Worm (Caenorhabditis elegans) whole organism, late embryonic: Measurements from ENCODE around the gene ccdc-47.

Source experiments
- C08G9.2 ChIP-seq: sonication (generic microtip); optimal IDR thresholded peaks from 2 replicates; lab custom pipeline; 2016; ENCODE audit warnings: mild to moderate bottlenecking, missing genetic modification characterization, moderate library complexity, missing compliant biosample characterization
- K09A11.1 ChIP-seq: sonication (generic microtip); optimal IDR thresholded peaks from 2 replicates; lab custom pipeline; 2017; ENCODE audit warnings: antibody characterized with exemption, mild to moderate bottlenecking, missing genetic modification characterization, missing compliant biosample characterization; ENCODE audit not compliant: insufficient read depth
- T23F11.4 ChIP-seq: fragments of 200-800 bp; sonication (Bioruptor generic); optimal IDR thresholded peaks from 2 replicates; lab custom pipeline; 2018; ENCODE audit warnings: mild to moderate bottlenecking, missing genetic modification characterization, missing compliant biosample characterization
- ceh-14 ChIP-seq: sonication (generic microtip); optimal IDR thresholded peaks from 2 replicates; lab custom pipeline; 2016; ENCODE audit warnings: missing genotype, missing genetic modification characterization, missing compliant biosample characterization
- ceh-19 ChIP-seq: fragments of 200-800 bp; sonication (Bioruptor generic); optimal IDR thresholded peaks from 2 replicates; lab custom pipeline; 2018; ENCODE audit warnings: mild to moderate bottlenecking, missing genetic modification characterization, missing compliant biosample characterization
- ceh-2 ChIP-seq: sonication (generic microtip); optimal IDR thresholded peaks from 2 replicates; lab custom pipeline; 2016; ENCODE audit warnings: missing genotype, missing genetic modification characterization, missing compliant biosample characterization
- ceh-22 ChIP-seq: sonication (generic microtip); optimal IDR thresholded peaks from 2 replicates; lab custom pipeline; 2017; ENCODE audit warnings: missing biosample characterization, missing genetic modification characterization
- ceh-31 ChIP-seq: sonication (generic microtip); optimal IDR thresholded peaks from 2 replicates; lab custom pipeline; 2016; ENCODE audit warnings: missing genetic modification characterization, missing compliant biosample characterization
- ceh-48 ChIP-seq: sonication (generic microtip); optimal IDR thresholded peaks from 2 replicates; lab custom pipeline; 2016; ENCODE audit warnings: missing genetic modification characterization, inconsistent platforms, missing compliant biosample characterization
- ceh-6 ChIP-seq: fragments of 200-800 bp; sonication (Bioruptor generic); optimal IDR thresholded peaks from 2 replicates; lab custom pipeline; 2018; ENCODE audit warnings: mild to moderate bottlenecking, missing genetic modification characterization, missing compliant biosample characterization
- dmd-4 ChIP-seq: sonication (generic microtip); optimal IDR thresholded peaks from 2 replicates; lab custom pipeline; 2016; ENCODE audit warnings: borderline replicate concordance, missing genetic modification characterization, missing compliant biosample characterization
- dve-1 ChIP-seq: sonication (generic microtip); optimal IDR thresholded peaks from 2 replicates; lab custom pipeline; 2017; ENCODE audit warnings: antibody characterized with exemption, mild to moderate bottlenecking, missing genetic modification characterization, missing compliant biosample characterization
- elt-2 ChIP-seq: sonication (generic microtip); optimal IDR thresholded peaks from 2 replicates; lab custom pipeline; 2016; ENCODE audit warnings: missing genetic modification reagents, missing genetic modification characterization, missing compliant biosample characterization
- elt-4 ChIP-seq: sonication (generic microtip); optimal IDR thresholded peaks from 2 replicates; lab custom pipeline; 2016; ENCODE audit warnings: missing genetic modification characterization, missing compliant biosample characterization
- ets-4 ChIP-seq: sonication (generic microtip); optimal IDR thresholded peaks from 2 replicates; lab custom pipeline; 2016; ENCODE audit warnings: missing genetic modification characterization, missing compliant biosample characterization
- eyg-1 ChIP-seq: sonication (generic microtip); optimal IDR thresholded peaks from 2 replicates; lab custom pipeline; 2016; ENCODE audit warnings: missing genotype, missing genetic modification characterization, missing compliant biosample characterization
- fax-1 ChIP-seq: sonication (generic microtip); optimal IDR thresholded peaks from 2 replicates; lab custom pipeline; 2016; ENCODE audit warnings: missing genotype, missing genetic modification characterization, missing compliant biosample characterization
- fkh-10 ChIP-seq: fragments of 150-350 bp; optimal IDR thresholded peaks from 2 replicates; lab custom pipeline; 2014; ENCODE audit warnings: missing biosample characterization, missing genetic modification reagents, missing genetic modification characterization
- gmeb-2 ChIP-seq: sonication (generic microtip); optimal IDR thresholded peaks from 2 replicates; lab custom pipeline; 2016; ENCODE audit warnings: missing genetic modification characterization, inconsistent platforms, missing compliant biosample characterization
- hlh-15 ChIP-seq: sonication (generic microtip); optimal IDR thresholded peaks from 2 replicates; lab custom pipeline; 2016; ENCODE audit warnings: missing genetic modification characterization, missing compliant biosample characterization
- hlh-30 ChIP-seq: sonication (generic microtip); optimal IDR thresholded peaks from 2 replicates; lab custom pipeline; 2017; ENCODE audit warnings: antibody characterized with exemption, missing genetic modification characterization, missing compliant biosample characterization; ENCODE audit not compliant: insufficient read depth
- lim-6 ChIP-seq: sonication (generic microtip); optimal IDR thresholded peaks from 2 replicates; lab custom pipeline; 2016; ENCODE audit warnings: missing genetic modification characterization, missing compliant biosample characterization
- nhr-232 ChIP-seq: sonication (generic microtip); optimal IDR thresholded peaks from 2 replicates; lab custom pipeline; 2016; ENCODE audit warnings: missing genetic modification characterization, missing compliant biosample characterization
- npax-4 ChIP-seq: sonication (generic microtip); optimal IDR thresholded peaks from 2 replicates; lab custom pipeline; 2016; ENCODE audit warnings: missing genetic modification characterization, missing compliant biosample characterization
- odd-2 ChIP-seq: sonication (generic microtip); optimal IDR thresholded peaks from 2 replicates; lab custom pipeline; 2017; ENCODE audit warnings: antibody characterized with exemption, mild to moderate bottlenecking, missing genetic modification characterization, missing compliant biosample characterization
- pag-3 ChIP-seq: sonication (generic microtip); optimal IDR thresholded peaks from 2 replicates; lab custom pipeline; 2016; ENCODE audit warnings: missing compliant biosample characterization, missing genetic modification characterization, borderline replicate concordance
- pax-1 ChIP-seq: fragments of 150-350 bp; optimal IDR thresholded peaks from 2 replicates; lab custom pipeline; 2014; ENCODE audit warnings: missing biosample characterization, missing genetic modification characterization
- pha-2 ChIP-seq: sonication (generic microtip); optimal IDR thresholded peaks from 2 replicates; lab custom pipeline; 2017; ENCODE audit warnings: mild to moderate bottlenecking, missing genetic modification characterization, missing compliant biosample characterization
- pha-4 ChIP-seq: fragments of 150-350 bp; optimal IDR thresholded peaks from 2 replicates; lab custom pipeline; 2018; ENCODE audit warnings: missing biosample characterization, missing genetic modification reagents, missing genetic modification characterization
- pqm-1 ChIP-seq: sonication (generic microtip); optimal IDR thresholded peaks from 2 replicates; lab custom pipeline; 2016; ENCODE audit warnings: missing genetic modification characterization, missing compliant biosample characterization
- ref-2 ChIP-seq: sonication (generic microtip); optimal IDR thresholded peaks from 2 replicates; lab custom pipeline; 2016; ENCODE audit warnings: missing genetic modification characterization, missing compliant biosample characterization
- sdc-2 ChIP-seq: sonication (generic microtip); optimal IDR thresholded peaks from 2 replicates; lab custom pipeline; 2016; ENCODE audit warnings: missing genotype, missing genetic modification characterization, missing compliant biosample characterization
- sox-4 ChIP-seq: sonication (generic microtip); optimal IDR thresholded peaks from 2 replicates; lab custom pipeline; 2017; ENCODE audit warnings: mild to moderate bottlenecking, missing genetic modification characterization, inconsistent platforms, missing compliant biosample characterization
- syd-9 ChIP-seq: sonication (generic microtip); optimal IDR thresholded peaks from 2 replicates; lab custom pipeline; 2016; ENCODE audit warnings: mild to moderate bottlenecking, missing genetic modification characterization, moderate library complexity, missing compliant biosample characterization
- tbx-2 ChIP-seq: sonication (generic microtip); optimal IDR thresholded peaks from 2 replicates; lab custom pipeline; 2016; ENCODE audit warnings: missing genetic modification characterization, missing compliant biosample characterization
- ttx-3 ChIP-seq: sonication (generic microtip); optimal IDR thresholded peaks from 2 replicates; lab custom pipeline; 2016; ENCODE audit warnings: missing genetic modification reagents, missing genetic modification characterization, missing compliant biosample characterization
- unc-42 ChIP-seq: sonication (generic microtip); optimal IDR thresholded peaks from 2 replicates; lab custom pipeline; 2016; ENCODE audit warnings: missing genotype, missing genetic modification characterization, missing compliant biosample characterization
- unc-55 ChIP-seq: sonication (generic microtip); optimal IDR thresholded peaks from 2 replicates; lab custom pipeline; 2017; ENCODE audit warnings: missing biosample characterization, missing genetic modification reagents, missing genetic modification characterization
- unc-86 ChIP-seq: sonication (generic microtip); optimal IDR thresholded peaks from 2 replicates; lab custom pipeline; 2016; ENCODE audit warnings: missing genetic modification characterization, missing compliant biosample characterization
- zip-5 ChIP-seq: sonication (generic microtip); optimal IDR thresholded peaks from 2 replicates; lab custom pipeline; 2016; ENCODE audit warnings: missing genetic modification characterization, missing compliant biosample characterization
- ztf-16 ChIP-seq: sonication (generic microtip); optimal IDR thresholded peaks from 2 replicates; lab custom pipeline; 2017; ENCODE audit warnings: missing genetic modification characterization, missing compliant biosample characterization

ccdc-47 gene

DNA sequence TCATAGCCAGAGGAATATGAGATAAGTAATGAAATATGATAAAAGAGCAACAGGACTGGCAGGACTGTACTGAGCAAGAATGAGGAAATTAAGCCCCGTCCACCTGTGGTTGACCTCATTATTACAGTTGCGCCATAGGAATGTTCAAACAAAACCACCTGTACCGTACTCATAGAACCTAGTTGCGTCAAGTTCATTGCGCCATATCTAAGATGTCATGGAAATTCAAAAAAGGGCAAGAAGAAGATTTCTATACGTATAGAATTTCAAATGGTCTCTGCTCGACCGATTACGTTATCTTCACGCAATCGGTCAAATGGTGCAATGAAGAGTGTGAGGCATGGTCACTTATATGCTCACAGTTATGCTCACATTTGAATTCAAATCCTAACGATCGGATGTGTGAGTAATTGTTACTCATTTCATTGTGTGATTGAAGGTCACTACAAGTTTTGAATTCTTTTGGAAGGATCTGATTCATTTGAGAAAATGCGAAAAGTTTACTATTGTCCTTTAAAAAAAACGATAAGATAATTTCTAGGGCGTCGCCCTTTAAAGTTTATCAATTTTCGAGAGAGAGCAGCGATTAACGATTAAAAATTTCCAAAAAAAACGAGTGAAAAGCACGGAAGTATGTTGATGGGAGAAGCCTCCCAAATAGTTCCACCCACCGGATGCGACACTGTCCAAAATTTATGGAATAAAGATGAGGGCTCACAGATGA, 44.8 kb upstream of the ccdc-47 start:
- TF ChIP-seq ceh-48 (tag; lab: Kevin White, UChicago) (no peak), ceh-2 (tag; lab: Kevin White, UChicago) (no peak), ceh-19 (GFP tag; lab: Kevin White, UChicago) (no peak), ref-2 (tag; lab: Kevin White, UChicago) (no peak), sox-4 (no peak), unc-86 (tag; lab: Kevin White, UChicago) (no peak), gmeb-2 (tag; lab: Kevin White, UChicago) (no peak), unc-55 (GFP tag; lab: Kevin White, UChicago) (no peak), elt-4 (no peak), fkh-10 (no peak), eyg-1 (tag; lab: Kevin White, UChicago) (no peak), lim-6 (tag; lab: Kevin White, UChicago) (no peak), pha-4 (tag; lab: Kevin White, UChicago) (no peak), pha-2 (tag; lab: Kevin White, UChicago) (no peak), ceh-31 (tag; lab: Kevin White, UChicago) (no peak), ztf-16 (no peak), ttx-3 (tag; lab: Kevin White, UChicago) (no peak), hlh-15 (no peak), dve-1 (tag; lab: Kevin White, UChicago) (no peak), pqm-1 (tag; lab: Kevin White, UChicago) (no peak)

DNA sequence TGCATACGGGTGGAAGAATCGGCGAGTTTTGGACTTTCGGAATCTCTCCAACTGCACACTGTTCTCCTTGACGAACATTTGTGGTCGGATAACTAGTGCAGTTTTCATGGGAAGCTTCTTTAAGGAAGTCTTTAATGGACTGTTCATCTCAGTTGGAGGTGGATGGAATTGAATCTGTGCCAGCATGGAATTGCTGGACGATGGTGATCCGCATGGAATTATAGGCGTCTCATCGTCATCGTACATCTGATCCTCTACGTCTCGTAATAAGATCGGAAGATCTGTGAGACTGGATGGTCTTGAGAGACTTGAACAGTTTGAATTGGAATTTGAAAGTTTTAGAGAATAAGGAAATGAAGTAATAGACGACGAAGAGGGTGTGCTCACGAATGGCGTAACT, 43.8 kb upstream of the ccdc-47 start:
- TF ChIP-seq ceh-14 (tag; lab: Kevin White, UChicago) (no peak), ceh-22 (tag; lab: Kevin White, UChicago) (no peak), eyg-1 (tag; lab: Kevin White, UChicago) (no peak), nhr-232 (tag; lab: Kevin White, UChicago) (no peak), C08G9.2 (tag; lab: Kevin White, UChicago) (no peak), ztf-16 (no peak), hlh-30 (tag; lab: Kevin White, UChicago) (no peak), dmd-4 (tag; lab: Kevin White, UChicago) (no peak), pha-2 (tag; lab: Kevin White, UChicago) (no peak), pag-3 (no peak), pqm-1 (tag; lab: Kevin White, UChicago) (no peak), syd-9 (no peak), ceh-19 (GFP tag; lab: Kevin White, UChicago) (no peak), zip-5 (no peak), dve-1 (tag; lab: Kevin White, UChicago) (no peak), fax-1 (no peak), unc-42 (tag; lab: Kevin White, UChicago) (no peak), sdc-2 (tag; lab: Kevin White, UChicago) (no peak), ets-4 (tag; lab: Kevin White, UChicago) (no peak), pax-1 (tag; lab: Kevin White, UChicago) (no peak)

- TF ChIP-seq ceh-6 (GFP tag; lab: Kevin White, UChicago) = peak; percentile 50
- no peak for TF ChIP-seq odd-2 (tag; lab: Kevin White, UChicago)
- no peak for TF ChIP-seq pqm-1 (tag; lab: Kevin White, UChicago)
- no peak for TF ChIP-seq npax-4
- no peak for TF ChIP-seq K09A11.1 (tag; lab: Kevin White, UChicago)
- TF ChIP-seq T23F11.4 (GFP tag; lab: Kevin White, UChicago) = no peak
- peak; percentile 5 for TF ChIP-seq sdc-2 (tag; lab: Kevin White, UChicago)
- TF ChIP-seq elt-2 (tag; lab: Kevin White, UChicago) = no peak
- no peak for TF ChIP-seq ceh-19 (GFP tag; lab: Kevin White, UChicago)
- TF ChIP-seq tbx-2 (tag; lab: Kevin White, UChicago) = peak; percentile 28
Observed at ce11 chrIII:3873424-3873823, 43.3 kb upstream of the ccdc-47 start.
